Fruit fly (Drosophila melanogaster) whole organism: ENCODE results near the gene CAH6.

ENCODE experiments used
- CG8478 ChIP-seq: fragments of >200 bp; optimal IDR thresholded peaks from 2 replicates; lab custom pipeline; 2018; ENCODE audit warnings: inconsistent platforms
- Dll ChIP-seq: fragments of >200 bp; optimal IDR thresholded peaks from 2 replicates; lab custom pipeline; 2017
- usp ChIP-seq: fragments of >200 bp; optimal IDR thresholded peaks from 2 replicates; lab custom pipeline; 2017; ENCODE audit warnings: missing biosample characterization, missing genetic modification characterization, mixed read lengths

DNA sequence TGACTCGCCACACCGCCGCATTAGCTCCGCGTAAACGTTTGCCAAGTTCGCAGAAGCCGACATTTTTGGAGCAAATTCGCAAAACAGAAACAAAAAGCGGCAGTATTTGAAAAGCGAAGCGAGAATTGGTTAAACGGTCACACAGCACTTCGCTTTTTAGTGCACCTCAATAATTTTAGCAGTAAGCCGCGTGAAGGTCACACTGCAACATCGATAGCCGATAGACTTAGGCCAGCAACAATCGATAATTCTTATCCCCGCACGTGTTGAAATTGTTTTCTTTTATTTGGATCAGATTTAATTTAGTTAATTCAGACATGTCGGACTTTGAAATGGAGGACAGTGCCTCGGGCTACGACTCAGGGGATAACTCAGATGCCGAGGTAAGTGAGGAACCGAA lies 44.2 kb upstream of the CAH6 start, which contains the start of the genes Zwilch and CG1542:
- no peak for TF ChIP-seq usp (GFP tag; lab: Kevin White, UChicago)
- TF ChIP-seq CG8478 (lab: Kevin White, UChicago) = no peak
- no peak for TF ChIP-seq Dll (lab: Kevin White, UChicago)
